Worm (Caenorhabditis elegans) whole organism, L2 larva: ENCODE results near the gene cutl-28.

ENCODE experiments used
- C34F6.9 ChIP-seq: fragments of 150-350 bp; optimal IDR thresholded peaks from 2 replicates; lab custom pipeline; 2014; ENCODE audit warnings: missing biosample characterization, missing genetic modification characterization
- F13H6.1 ChIP-seq: sonication (generic microtip); optimal IDR thresholded peaks from 2 replicates; lab custom pipeline; 2016; ENCODE audit warnings: missing genetic modification characterization, missing compliant biosample characterization
- R02D3.7 ChIP-seq: fragments of 150-350 bp; optimal IDR thresholded peaks from 2 replicates; lab custom pipeline; 2014; ENCODE audit warnings: missing biosample characterization, missing genetic modification characterization
- Y55F3AM.14 ChIP-seq: fragments of 200-800 bp; sonication (Bioruptor generic); optimal IDR thresholded peaks from 2 replicates; lab custom pipeline; 2018; ENCODE audit warnings: mild to moderate bottlenecking, missing genetic modification characterization, missing compliant biosample characterization
- ZK546.5 ChIP-seq: sonication (generic microtip); optimal IDR thresholded peaks from 2 replicates; lab custom pipeline; 2017; ENCODE audit warnings: missing biosample characterization, missing genetic modification characterization
- alr-1 ChIP-seq: fragments of 150-350 bp; optimal IDR thresholded peaks from 2 replicates; lab custom pipeline; 2014; ENCODE audit warnings: missing biosample characterization, missing genetic modification characterization
- ama-1 ChIP-seq: fragments of 150-350 bp; optimal IDR thresholded peaks from 2 replicates; lab custom pipeline; 2018; ENCODE audit warnings: inconsistent platforms
- blmp-1 ChIP-seq: sonication (generic microtip); optimal IDR thresholded peaks from 2 replicates; lab custom pipeline; 2017; ENCODE audit warnings: missing genetic modification characterization, mild to moderate bottlenecking, missing compliant biosample characterization, antibody characterized with exemption, moderate library complexity; ENCODE audit not compliant: insufficient read depth
- ceh-82 ChIP-seq: fragments of 150-350 bp; optimal IDR thresholded peaks from 2 replicates; lab custom pipeline; 2014; ENCODE audit warnings: missing biosample characterization, missing genetic modification characterization
- dmd-4 ChIP-seq: sonication (generic microtip); optimal IDR thresholded peaks from 2 replicates; lab custom pipeline; 2017; ENCODE audit warnings: missing biosample characterization, missing genetic modification characterization
- egl-27 ChIP-seq: sonication (generic microtip); optimal IDR thresholded peaks from 3 replicates; lab custom pipeline; 2017; ENCODE audit warnings: missing biosample characterization, missing genetic modification reagents, missing genetic modification characterization
- elt-3 ChIP-seq: sonication (generic microtip); optimal IDR thresholded peaks from 2 replicates; lab custom pipeline; 2017; ENCODE audit warnings: missing biosample characterization, missing genetic modification characterization
- fos-1 ChIP-seq: fragments of 150-350 bp; optimal IDR thresholded peaks from 2 replicates; lab custom pipeline; 2014; ENCODE audit warnings: missing biosample characterization, missing genetic modification characterization
- gmeb-1 ChIP-seq: fragments of 150-350 bp; optimal IDR thresholded peaks from 2 replicates; lab custom pipeline; 2014; ENCODE audit warnings: missing biosample characterization, missing genetic modification characterization
- lin-11 ChIP-seq: fragments of 150-350 bp; sonication (generic microtip); optimal IDR thresholded peaks from 2 replicates; lab custom pipeline; 2014; ENCODE audit warnings: missing biosample characterization, missing genetic modification characterization, inconsistent platforms, mixed read lengths
- lin-13 ChIP-seq: fragments of 150-350 bp; optimal IDR thresholded peaks from 2 replicates; lab custom pipeline; 2014; ENCODE audit warnings: missing biosample characterization, missing genetic modification reagents, missing genetic modification characterization
- lin-39 ChIP-seq: fragments of 150-350 bp; optimal IDR thresholded peaks from 2 replicates; lab custom pipeline; 2014; ENCODE audit warnings: missing biosample characterization, missing genetic modification reagents, missing genetic modification characterization
- mab-5 ChIP-seq: fragments of 150-350 bp; optimal IDR thresholded peaks from 2 replicates; lab custom pipeline; 2014; ENCODE audit warnings: missing biosample characterization, missing genetic modification characterization
- mdl-1 ChIP-seq, 2 experiments: fragments of 150-350 bp in 1 of 2; sonication (generic microtip) in 1 of 2; optimal IDR thresholded peaks; 2 replicates each; lab custom pipeline; 2017; ENCODE audit warnings: missing biosample characterization in 2 of 2, missing genetic modification characterization in 2 of 2
- nhr-12 ChIP-seq: fragments of 150-350 bp; optimal IDR thresholded peaks from 2 replicates; lab custom pipeline; 2014; ENCODE audit warnings: missing biosample characterization, missing genetic modification characterization
- nhr-129 ChIP-seq: fragments of 150-350 bp; optimal IDR thresholded peaks from 2 replicates; lab custom pipeline; 2014; ENCODE audit warnings: missing biosample characterization, missing genetic modification characterization
- nhr-21 ChIP-seq: fragments of 150-350 bp; optimal IDR thresholded peaks from 2 replicates; lab custom pipeline; 2014; ENCODE audit warnings: missing biosample characterization, missing genetic modification characterization
- nhr-25 ChIP-seq: fragments of 150-350 bp; sonication (generic microtip); optimal IDR thresholded peaks from 3 replicates; lab custom pipeline; 2014; ENCODE audit warnings: missing biosample characterization, missing genetic modification characterization
- nhr-6 ChIP-seq: fragments of 150-350 bp; optimal IDR thresholded peaks from 2 replicates; lab custom pipeline; 2014; ENCODE audit warnings: missing biosample characterization, missing genetic modification characterization
- nhr-77 ChIP-seq: fragments of 150-350 bp; optimal IDR thresholded peaks from 2 replicates; lab custom pipeline; 2014; ENCODE audit warnings: missing biosample characterization, missing genetic modification characterization
- peb-1 ChIP-seq: fragments of 150-350 bp; optimal IDR thresholded peaks from 2 replicates; lab custom pipeline; 2014; ENCODE audit warnings: missing biosample characterization, missing genetic modification characterization
- sem-4 ChIP-seq: fragments of 150-350 bp; optimal IDR thresholded peaks from 2 replicates; lab custom pipeline; 2014; ENCODE audit warnings: missing biosample characterization, missing genetic modification reagents, missing genetic modification characterization
- skn-1 ChIP-seq: sonication (generic microtip); optimal IDR thresholded peaks from 2 replicates; lab custom pipeline; 2017; ENCODE audit warnings: missing biosample characterization, missing genetic modification characterization
- sma-9 ChIP-seq, 2 experiments: fragments of 150-350 bp in 1 of 2; sonication (generic microtip) in 1 of 2; optimal IDR thresholded peaks; 2 replicates each; lab custom pipeline; 2014 to 2016; ENCODE audit warnings: missing genetic modification characterization in 2 of 2, mild to moderate bottlenecking in 1 of 2, missing biosample characterization in 1 of 2, missing compliant biosample characterization in 1 of 2, missing genetic modification reagents in 1 of 2, moderate library complexity in 1 of 2
- snpc-4 ChIP-seq: fragments of 150-350 bp; optimal IDR thresholded peaks from 2 replicates; lab custom pipeline; 2014; ENCODE audit warnings: missing biosample characterization, missing genetic modification characterization
- unc-39 ChIP-seq: fragments of 150-350 bp; optimal IDR thresholded peaks from 2 replicates; lab custom pipeline; 2014; ENCODE audit warnings: missing biosample characterization, missing genetic modification characterization
- unc-55 ChIP-seq: fragments of 150-350 bp; sonication (generic microtip); optimal IDR thresholded peaks from 3 replicates; lab custom pipeline; 2014; ENCODE audit warnings: missing biosample characterization, missing genetic modification reagents, missing genetic modification characterization
- unc-62 ChIP-seq: fragments of 150-350 bp; optimal IDR thresholded peaks from 2 replicates; lab custom pipeline; 2014; ENCODE audit warnings: missing biosample characterization, missing genetic modification reagents, missing genetic modification characterization
- zag-1 ChIP-seq: fragments of 150-350 bp; optimal IDR thresholded peaks from 2 replicates; lab custom pipeline; 2014; ENCODE audit warnings: missing biosample characterization, missing genetic modification characterization
- ztf-1 ChIP-seq: fragments of 200-800 bp; sonication (Bioruptor generic); conservative IDR thresholded peaks from 2 replicates; pipeline ENCODE4 v1.3.6; 2022; ENCODE audit warnings: missing genetic modification characterization, missing compliant biosample characterization
- ztf-11 ChIP-seq: sonication (generic microtip); optimal IDR thresholded peaks from 2 replicates; lab custom pipeline; 2017; ENCODE audit warnings: missing biosample characterization, missing genetic modification characterization

The cutl-28 gene

ce11 chrIV:666991-667390 lies 17.3 kb upstream of the cutl-28 start, which contains the start of gene K11H12.6:
K11H12.6 (plus strand) TSS chrIV:667291.
- TF ChIP-seq ZK546.5 (tag; lab: Kevin White, UChicago) (no peak), nhr-129 (no peak), nhr-21 (tag; lab: Kevin White, UChicago) (no peak), lin-39 (tag; lab: Kevin White, UChicago) (no peak), R02D3.7 (tag; lab: Kevin White, UChicago) (no peak), blmp-1 (tag; lab: Kevin White, UChicago) (no peak), unc-62 (GFP tag; lab: Kevin White, UChicago) (no peak), ceh-82 (no peak), elt-3 (tag; lab: Kevin White, UChicago) (no peak)
- TF ChIP-seq, all 48 proteins: peak for 0

- peak; percentile 2 for TF ChIP-seq fos-1
- TF ChIP-seq ztf-11 (tag; lab: Kevin White, UChicago) = no peak
- TF ChIP-seq, all 48 proteins: peak for 1
Observed at ce11 chrIV:670455-670854, 13.8 kb upstream of the cutl-28 start, which contains the start of gene K11H12.11. K11H12.11 (minus strand) TSS chrIV:670555.

DNA sequence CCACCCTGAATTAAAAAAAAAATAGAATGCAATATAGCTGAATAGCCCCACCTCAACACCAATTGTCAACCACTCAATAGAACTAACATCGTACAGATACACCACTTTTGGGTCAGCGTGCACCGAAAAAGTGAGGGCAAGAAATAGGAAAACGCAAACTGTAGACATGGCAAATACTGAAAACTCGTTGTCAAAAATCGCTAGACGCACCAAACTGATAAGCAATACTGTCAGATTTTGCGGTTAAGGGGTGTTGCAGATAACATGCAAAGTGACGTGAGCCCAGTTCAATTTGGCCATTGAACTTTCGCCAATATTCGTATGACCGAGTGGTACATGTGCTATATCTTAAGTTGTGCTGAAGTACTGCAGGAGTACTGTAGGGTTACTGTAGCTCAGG lies 11.0 kb upstream of the cutl-28 start, which contains the start of gene K11H12.3:
K11H12.3 (minus strand) TSS at position 168 of the 400 bp plus-strand sequence.
- TF ChIP-seq fos-1 (peak; percentile 81), sma-9 (GFP tag; optimal IDR thresholded peaks at IDR 0.05; lab: Kevin White, UChicago) (peak; percentile 58), sma-9 (tag; optimal IDR thresholded peaks at IDR 0.05; lab: Kevin White, UChicago) (no peak), gmeb-1 (tag; lab: Kevin White, UChicago) (no peak)

ce11 chrIV:675471-676159 lies 8.7 kb upstream of the cutl-28 start, which contains the start of the genes K11H12.4 and K11H12.10:
K11H12.4 (minus strand) TSS chrIV:675883.
K11H12.10 (plus strand) TSS chrIV:676075.
- TF ChIP-seq nhr-21 (tag; lab: Kevin White, UChicago) = no peak
- TF ChIP-seq zag-1 (tag; lab: Kevin White, UChicago) = no peak
- TF ChIP-seq sem-4 = no peak
- TF ChIP-seq gmeb-1 (tag; lab: Kevin White, UChicago) = no peak
- TF ChIP-seq fos-1 = peak; percentile 81

ce11 chrIV:676280-676679 lies 8.0 kb upstream of the cutl-28 start, which contains the start of gene K11H12.5:
K11H12.5 (plus strand) TSS chrIV:676580.
- TF ChIP-seq C34F6.9 (tag; lab: Kevin White, UChicago) = no peak
- no peak for TF ChIP-seq sem-4
- TF ChIP-seq lin-13 = no peak
- TF ChIP-seq alr-1 (tag; lab: Kevin White, UChicago) = no peak
- TF ChIP-seq nhr-12 (tag; lab: Kevin White, UChicago) = no peak
- no peak for TF ChIP-seq ztf-1 (GFP tag; lab: Robert Waterston, UW)
- TF ChIP-seq blmp-1 (tag; lab: Kevin White, UChicago) = no peak
- TF ChIP-seq ama-1 (lab: Kevin White, UChicago) = no peak
- TF ChIP-seq lin-11 = no peak
- TF ChIP-seq unc-55 (GFP tag; lab: Kevin White, UChicago) = no peak
- TF ChIP-seq nhr-6 = no peak
- no peak for TF ChIP-seq peb-1 (tag; lab: Kevin White, UChicago)

DNA sequence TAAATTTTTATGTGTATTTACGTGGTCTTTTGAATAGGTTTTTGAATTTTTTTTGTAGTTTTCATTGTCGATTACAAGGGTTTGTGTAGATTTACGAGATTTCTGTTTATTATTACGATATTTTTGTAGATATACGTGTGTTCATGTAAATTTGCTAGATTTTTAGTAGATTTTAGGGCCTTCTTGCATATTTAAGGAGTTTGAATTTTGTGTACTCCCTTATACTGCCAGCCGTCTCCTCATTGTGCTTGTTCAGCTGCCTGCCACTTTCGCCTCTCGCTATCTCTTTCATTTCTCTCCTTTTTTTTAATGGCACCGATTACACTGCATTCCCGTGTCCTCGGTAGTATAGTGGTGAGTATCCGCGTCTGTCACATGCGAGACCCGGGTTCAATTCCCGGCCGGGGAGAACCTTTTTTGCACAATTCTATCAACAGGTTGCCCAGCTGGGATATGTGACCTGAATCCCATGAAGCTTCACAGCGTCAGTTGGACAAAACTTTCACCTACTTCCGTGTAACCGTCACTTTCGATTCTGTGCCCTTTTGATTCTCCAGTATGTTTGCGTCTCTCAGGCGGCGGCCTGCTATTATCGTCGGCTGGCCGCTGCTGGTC lies 1.5 kb upstream of the cutl-28 start:
- TF ChIP-seq snpc-4 (tag; lab: Kevin White, UChicago) (no peak), mdl-1 (tag; optimal IDR thresholded peaks at IDR 0.05; lab: Kevin White, UChicago) (peak; percentile 12 to 15), nhr-21 (tag; lab: Kevin White, UChicago) (peak; percentile 81), peb-1 (tag; lab: Kevin White, UChicago) (no peak), nhr-25 (tag; lab: Kevin White, UChicago) (no peak), gmeb-1 (tag; lab: Kevin White, UChicago) (peak; percentile 69), blmp-1 (tag; lab: Kevin White, UChicago) (peak; percentile 87), elt-3 (tag; lab: Kevin White, UChicago) (no peak), egl-27 (tag; lab: Kevin White, UChicago) (no peak), unc-39 (no peak), ztf-1 (GFP tag; lab: Robert Waterston, UW) (no peak), lin-39 (tag; lab: Kevin White, UChicago) (no peak), nhr-6 (peak; percentile 8), nhr-129 (peak; percentile 79), R02D3.7 (tag; lab: Kevin White, UChicago) (no peak), mab-5 (tag; lab: Kevin White, UChicago) (no peak), F13H6.1 (tag; lab: Kevin White, UChicago) (peak; percentile 58), ZK546.5 (tag; lab: Kevin White, UChicago) (no peak), skn-1 (tag; lab: Kevin White, UChicago) (no peak), ama-1 (lab: Kevin White, UChicago) (no peak), unc-55 (GFP tag; lab: Kevin White, UChicago) (peak; percentile 63), fos-1 (peak; percentile 60), nhr-12 (tag; lab: Kevin White, UChicago) (no peak), dmd-4 (tag; lab: Kevin White, UChicago) (no peak), Y55F3AM.14 (peak; percentile 65), C34F6.9 (tag; lab: Kevin White, UChicago) (peak; percentile 50), zag-1 (tag; lab: Kevin White, UChicago) (no peak), lin-13 (no peak), unc-62 (GFP tag; lab: Kevin White, UChicago) (no peak), nhr-77 (tag; lab: Kevin White, UChicago) (peak; percentile 28), sem-4 (peak; percentile 4)
